Worm (Caenorhabditis elegans) whole organism, L4 larva: Measurements from ENCODE around the gene smg-8.

Experiments used
- F10B5.3 ChIP-seq: sonication (generic microtip); optimal IDR thresholded peaks from 2 replicates; lab custom pipeline; 2016; ENCODE audit warnings: mild to moderate bottlenecking, missing genetic modification characterization, missing compliant biosample characterization
- F44E2.7 ChIP-seq: fragments of 200-800 bp; sonication (Bioruptor generic); IDR thresholded peaks from 2 replicates; pipeline ENCODE4 v2.1.2; 2022; ENCODE audit warnings: missing genetic modification characterization, missing compliant biosample characterization
- Y48G9A.11 ChIP-seq: fragments of 200-800 bp; sonication (Bioruptor generic); IDR thresholded peaks from 2 replicates; pipeline ENCODE4 v1.3.6; 2022; ENCODE audit warnings: missing genetic modification reagents, missing genetic modification characterization, missing compliant biosample characterization
- aha-1 ChIP-seq: fragments of 150-350 bp; peaks from one replicate; lab custom pipeline; 2014; ENCODE audit warnings: missing biosample characterization, missing genetic modification characterization
- arid-1 ChIP-seq: fragments of 200-800 bp; sonication (Bioruptor generic); conservative IDR thresholded peaks from 2 replicates; pipeline ENCODE4 v1.3.6; 2022; ENCODE audit warnings: missing genetic modification reagents, missing genetic modification characterization, missing compliant biosample characterization
- daf-16 ChIP-seq, 3 experiments: sonication (generic microtip); optimal IDR thresholded peaks; 2 replicates each; lab custom pipeline; 2016 to 2017; ENCODE audit warnings: missing genetic modification characterization in 3 of 3, missing genetic modification reagents in 3 of 3, mild to moderate bottlenecking in 2 of 3, missing compliant biosample characterization in 2 of 3, missing biosample characterization in 1 of 3, moderate library complexity in 1 of 3
- dpl-1 ChIP-seq: fragments of 150-350 bp; optimal IDR thresholded peaks from 2 replicates; lab custom pipeline; 2014; ENCODE audit warnings: missing biosample characterization, missing genetic modification reagents, missing genetic modification characterization
- duxl-1 ChIP-seq: sonication (generic microtip); optimal IDR thresholded peaks from 2 replicates; lab custom pipeline; 2016; ENCODE audit warnings: mild to moderate bottlenecking, missing genetic modification characterization, moderate library complexity, missing compliant biosample characterization; ENCODE audit not compliant: poor library complexity
- dve-1 ChIP-seq: sonication (generic microtip); optimal IDR thresholded peaks from 2 replicates; lab custom pipeline; 2017; ENCODE audit warnings: antibody characterized with exemption, mild to moderate bottlenecking, missing genetic modification characterization, missing compliant biosample characterization; ENCODE audit not compliant: insufficient read depth
- egl-43 ChIP-seq: fragments of 200-800 bp; sonication (Bioruptor generic); IDR thresholded peaks from 2 replicates; pipeline ENCODE4 v1.3.6; 2022; ENCODE audit warnings: missing genetic modification reagents, missing genetic modification characterization, missing compliant biosample characterization
- hif-1 ChIP-seq, 2 experiments: sonication (generic microtip); optimal IDR thresholded peaks; 2 replicates each; lab custom pipeline; 2016 to 2017; ENCODE audit warnings: missing compliant biosample characterization in 2 of 2, missing genetic modification characterization in 2 of 2, missing genetic modification reagents in 2 of 2, missing genotype in 2 of 2, mild to moderate bottlenecking in 1 of 2
- hlh-11 ChIP-seq: fragments of 200-800 bp; sonication (Bioruptor generic); optimal IDR thresholded peaks from 2 replicates; lab custom pipeline; 2018; ENCODE audit warnings: mild to moderate bottlenecking, missing genetic modification characterization, missing compliant biosample characterization
- hmg-1.1 ChIP-seq: fragments of 200-800 bp; sonication (Bioruptor generic); IDR thresholded peaks from 2 replicates; pipeline ENCODE4 v1.3.6; 2022; ENCODE audit warnings: missing genetic modification reagents, missing genetic modification characterization, missing compliant biosample characterization
- lim-7 ChIP-seq: fragments of 200-800 bp; sonication (Bioruptor generic); IDR thresholded peaks from 2 replicates; pipeline ENCODE4 v1.3.6; 2022; ENCODE audit warnings: missing genetic modification characterization, missing compliant biosample characterization
- lin-13 ChIP-seq: fragments of 150-350 bp; optimal IDR thresholded peaks from 2 replicates; lab custom pipeline; 2014; ENCODE audit warnings: missing biosample characterization, missing genetic modification reagents, missing genetic modification characterization
- lin-29 ChIP-seq: fragments of 200-800 bp; sonication (Bioruptor generic); IDR thresholded peaks from 2 replicates; pipeline ENCODE4 v1.3.6; 2022; ENCODE audit warnings: missing genetic modification reagents, missing genetic modification characterization, missing compliant biosample characterization
- lin-39 ChIP-seq: fragments of 150-350 bp; optimal IDR thresholded peaks from 2 replicates; lab custom pipeline; 2014; ENCODE audit warnings: missing biosample characterization, missing genetic modification reagents, missing genetic modification characterization
- lir-3 ChIP-seq: sonication (generic microtip); optimal IDR thresholded peaks from 2 replicates; lab custom pipeline; 2016; ENCODE audit warnings: mild to moderate bottlenecking, missing genetic modification characterization, missing compliant biosample characterization
- mdl-1 ChIP-seq, 2 experiments: fragments of 150-350 bp in 1 of 2; sonication (generic microtip) in 1 of 2; optimal IDR thresholded peaks; 2 replicates each; lab custom pipeline; 2014 to 2017; ENCODE audit warnings: missing biosample characterization in 2 of 2, missing genetic modification characterization in 2 of 2
- mep-1 ChIP-seq: fragments of 150-350 bp; sonication (generic microtip); optimal IDR thresholded peaks from 3 replicates; lab custom pipeline; 2014; ENCODE audit warnings: missing biosample characterization, missing genetic modification characterization
- mxl-3 ChIP-seq: fragments of 200-800 bp; sonication (Bioruptor generic); optimal IDR thresholded peaks from 2 replicates; lab custom pipeline; 2018; ENCODE audit warnings: mild to moderate bottlenecking, missing genetic modification characterization, missing compliant biosample characterization
- nhr-102 ChIP-seq: sonication (generic microtip); optimal IDR thresholded peaks from 2 replicates; lab custom pipeline; 2016; ENCODE audit warnings: mild to moderate bottlenecking, missing genetic modification characterization, moderate library complexity, missing compliant biosample characterization
- nhr-28 ChIP-seq: fragments of 150-350 bp; optimal IDR thresholded peaks from 2 replicates; lab custom pipeline; 2014; ENCODE audit warnings: missing biosample characterization, missing genetic modification characterization
- nhr-48 ChIP-seq: sonication (generic microtip); optimal IDR thresholded peaks from 2 replicates; lab custom pipeline; 2016; ENCODE audit warnings: mild to moderate bottlenecking, missing genetic modification characterization, missing compliant biosample characterization
- nhr-76 ChIP-seq: fragments of 150-350 bp; optimal IDR thresholded peaks from 2 replicates; lab custom pipeline; 2014; ENCODE audit warnings: missing biosample characterization, missing genetic modification characterization
- nhr-77 ChIP-seq: fragments of 150-350 bp; optimal IDR thresholded peaks from 2 replicates; lab custom pipeline; 2014; ENCODE audit warnings: missing biosample characterization, missing genetic modification characterization
- php-3 ChIP-seq: fragments of 200-800 bp; sonication (Bioruptor generic); IDR thresholded peaks from 2 replicates; pipeline ENCODE4 v1.3.6; 2022; ENCODE audit warnings: missing genetic modification reagents, missing genetic modification characterization, missing compliant biosample characterization
- sdz-12 ChIP-seq: fragments of 200-800 bp; sonication (Bioruptor generic); optimal IDR thresholded peaks from 2 replicates; lab custom pipeline; 2018; ENCODE audit warnings: mild to moderate bottlenecking, missing genetic modification characterization, missing compliant biosample characterization
- set-16 ChIP-seq: fragments of 200-800 bp; sonication (Bioruptor generic); IDR thresholded peaks from 2 replicates; pipeline ENCODE4 v1.3.6; 2022; ENCODE audit warnings: missing genetic modification reagents, missing genetic modification characterization, missing compliant biosample characterization
- snpc-1.2 ChIP-seq: fragments of 200-800 bp; sonication (Bioruptor generic); IDR thresholded peaks from 2 replicates; pipeline ENCODE4 v1.3.6; 2022; ENCODE audit warnings: missing genetic modification reagents, missing genetic modification characterization, missing compliant biosample characterization
- spr-3 ChIP-seq: fragments of 200-800 bp; sonication (Bioruptor generic); optimal IDR thresholded peaks from 2 replicates; lab custom pipeline; 2018; ENCODE audit warnings: mild to moderate bottlenecking, missing genetic modification characterization, missing compliant biosample characterization
- unc-130 ChIP-seq: sonication (generic microtip); optimal IDR thresholded peaks from 2 replicates; lab custom pipeline; 2016; ENCODE audit warnings: missing genetic modification reagents, missing genetic modification characterization, missing compliant biosample characterization
- zfp-3 ChIP-seq: fragments of 200-800 bp; sonication (Bioruptor generic); conservative IDR thresholded peaks from 2 replicates; pipeline ENCODE4 v1.3.6; 2022; ENCODE audit warnings: missing genetic modification reagents, missing genetic modification characterization, missing compliant biosample characterization
- zip-2 ChIP-seq: fragments of 150-350 bp; optimal IDR thresholded peaks from 2 replicates; lab custom pipeline; 2014; ENCODE audit warnings: missing biosample characterization, missing genetic modification characterization

smg-8 gene

ce11 chrII:14489407-14489806 is 48.2 kb downstream of the smg-8 start, which contains the start of gene vnut-1 (continued):
- no peak for TF ChIP-seq spr-3 (GFP tag; lab: Kevin White, UChicago)
- TF ChIP-seq mdl-1 (tag; optimal IDR thresholded peaks at IDR 0.05; lab: Kevin White, UChicago), result peak in 1 of 2 experiments; percentile 72
- TF ChIP-seq aha-1 (tag; lab: Kevin White, UChicago), result peak; percentile 97
- TF ChIP-seq dve-1 (tag; lab: Kevin White, UChicago), result peak; percentile 59
- TF ChIP-seq, all 104 proteins: peak for 17

ce11 chrII:14492592-14493196 is 51.5 kb downstream of the smg-8 start:
- TF ChIP-seq mep-1 (tag; lab: Kevin White, UChicago) (peak; percentile 13), zfp-3 (GFP tag; lab: Robert Waterston, UW) (0 out of 2 replicates have a peak, but pooled peaks have one; percentile 9), nhr-76 (tag; lab: Kevin White, UChicago) (no peak)

ce11 chrII:14494014-14494413 is 52.8 kb downstream of the smg-8 start:
- peak; percentile 34; the same call in 1 of the 2 replicates for TF ChIP-seq set-16 (GFP tag; lab: Robert Waterston, UW)
- no peak for TF ChIP-seq nhr-102
- TF ChIP-seq egl-43 (GFP tag; lab: Robert Waterston, UW), result 0 out of 2 replicates have a peak, but pooled peaks have one; percentile 8
- TF ChIP-seq sdz-12 (GFP tag; lab: Kevin White, UChicago), result no peak
- peak; percentile 33 for TF ChIP-seq aha-1 (tag; lab: Kevin White, UChicago)

- TF ChIP-seq zfp-3 (GFP tag; lab: Robert Waterston, UW) (peak; percentile 9; the same call in 1 of the 2 replicates), lim-7 (GFP tag; lab: Robert Waterston, UW) (no peak)
These were observed 53.0 kb downstream of the smg-8 start, which contains the start of gene cysl-2 for ce11 chrII:14494414-14494463. cysl-2 (minus strand) TSS chrII:14494451.

ce11 chrII:14494464-14494863 is 53.3 kb downstream of the smg-8 start:
- TF ChIP-seq arid-1 (GFP tag; lab: Robert Waterston, UW) (no peak), mep-1 (tag; lab: Kevin White, UChicago) (no peak), lin-39 (tag; lab: Kevin White, UChicago) (no peak), lir-3 (tag; lab: Kevin White, UChicago) (no peak), dpl-1 (no peak), hlh-11 (tag; lab: Kevin White, UChicago) (peak; percentile 17), lin-13 (GFP tag; lab: Kevin White, UChicago) (no peak), zip-2 (tag; lab: Kevin White, UChicago) (no peak), nhr-48 (tag; lab: Kevin White, UChicago) (no peak), sdz-12 (GFP tag; lab: Kevin White, UChicago) (no peak), F10B5.3 (tag; lab: Kevin White, UChicago) (no peak), nhr-28 (peak; percentile 61), set-16 (GFP tag; lab: Robert Waterston, UW) (no peak), unc-130 (GFP tag; lab: Kevin White, UChicago) (no peak), Y48G9A.11 (GFP tag; lab: Robert Waterston, UW) (no peak), nhr-77 (tag; lab: Kevin White, UChicago) (peak; percentile 32), daf-16 (GFP tag; optimal IDR thresholded peaks at IDR 0.05; lab: Kevin White, UChicago) (no peak), daf-16 (tag; optimal IDR thresholded peaks at IDR 0.05; lab: Kevin White, UChicago) (peak; percentile 63), mxl-3 (GFP tag; lab: Kevin White, UChicago) (no peak), lin-29 (GFP tag; lab: Robert Waterston, UW) (no peak), snpc-1.2 (GFP tag; lab: Robert Waterston, UW) (no peak), hmg-1.1 (GFP tag; lab: Robert Waterston, UW) (no peak), duxl-1 (no peak), php-3 (GFP tag; lab: Robert Waterston, UW) (no peak), F44E2.7 (no peak), dve-1 (tag; lab: Kevin White, UChicago) (peak; percentile 64), hif-1 (tag; optimal IDR thresholded peaks at IDR 0.05; lab: Kevin White, UChicago) (peak in 1 of 2 experiments; percentile 82)
